Worm (Caenorhabditis elegans): ENCODE measurements around the gene cpar-1.

ce11 chrIII:9476564-9476963, 42.7 kb downstream of the cpar-1 start:
- TF ChIP-seq lin-15B (tag; optimal IDR thresholded peaks at IDR 0.05), result no peak
- TF ChIP-seq gei-8 (GFP tag; optimal IDR thresholded peaks at IDR 0.05), result no peak
- no peak for TF ChIP-seq snpc-4 (tag; optimal IDR thresholded peaks at IDR 0.05)

All from whole organism, L4 larva.